Worm (Caenorhabditis elegans): ENCODE data around the gene C02F4.4.

DNA sequence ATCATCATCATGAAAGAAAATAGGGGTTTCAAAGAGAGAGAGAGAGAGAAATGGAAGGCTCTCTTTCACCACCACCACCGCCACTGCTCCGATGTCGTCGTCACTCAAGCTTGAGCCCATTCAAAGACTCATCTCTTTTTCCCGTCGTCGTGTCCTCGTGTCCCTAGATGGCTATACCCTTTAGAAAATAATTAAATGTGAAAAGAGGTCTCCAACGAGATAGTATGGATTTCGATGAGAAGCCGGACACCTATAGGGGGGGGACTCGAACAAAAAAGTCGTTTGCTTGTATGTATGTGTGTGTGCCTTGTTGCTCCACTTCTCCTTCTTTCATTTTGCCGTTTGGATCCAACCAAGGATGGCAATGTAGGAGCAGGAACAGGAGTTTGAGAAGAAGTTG, 10.0 kb downstream of the C02F4.4 start:
- no peak for TF ChIP-seq ama-1 (optimal IDR thresholded peaks at IDR 0.05)
- TF ChIP-seq sea-1 (GFP tag; conservative IDR thresholded peaks at IDR 0.05) = no peak
- no peak for TF ChIP-seq ceh-13 (GFP tag; optimal IDR thresholded peaks at IDR 0.05)
- TF ChIP-seq flt-1 (GFP tag; IDR thresholded peaks at IDR 0.05) = no peak
- TF ChIP-seq B0310.2 (tag; optimal IDR thresholded peaks at IDR 0.05) = no peak
- TF ChIP-seq ceh-36 (tag; optimal IDR thresholded peaks at IDR 0.05) = no peak
- TF ChIP-seq ets-7 (tag; optimal IDR thresholded peaks at IDR 0.05) = no peak
- TF ChIP-seq aly-1 (tag; optimal IDR thresholded peaks at IDR 0.05) = no peak
- no peak for TF ChIP-seq tbx-37 (GFP tag; conservative IDR thresholded peaks at IDR 0.05)
- TF ChIP-seq scrt-1 (GFP tag; IDR thresholded peaks at IDR 0.05) = no peak
- TF ChIP-seq pes-1 (GFP tag; IDR thresholded peaks at IDR 0.05) = no peak

Measured in whole organism, early embryonic.